Worm (Caenorhabditis elegans): ENCODE results near the gene fbxc-58.
A peak's percentile ranks its signal among the peaks of the same experiment; 100 is the strongest.

- TF ChIP-seq F55B11.4 (tag; optimal IDR thresholded peaks at IDR 0.05; ENCODE audit: borderline replicate concordance, insufficient read depth) (no peak), somi-1 (GFP tag; optimal IDR thresholded peaks at IDR 0.05) (peak; percentile 10), ztf-22 (GFP tag; optimal IDR thresholded peaks at IDR 0.05) (no peak), chd-7 (tag; optimal IDR thresholded peaks at IDR 0.05) (no peak)
Measured at ce11 chrIV:9376550-9376949, 5.2 kb downstream of the fbxc-58 start.

Measured in whole organism, young adult.